Fruit fly (Drosophila melanogaster): ENCODE results near the gene aly.
A peak's percentile ranks its signal among the peaks of the same experiment; 100 is the strongest.

Gene aly

DNA sequence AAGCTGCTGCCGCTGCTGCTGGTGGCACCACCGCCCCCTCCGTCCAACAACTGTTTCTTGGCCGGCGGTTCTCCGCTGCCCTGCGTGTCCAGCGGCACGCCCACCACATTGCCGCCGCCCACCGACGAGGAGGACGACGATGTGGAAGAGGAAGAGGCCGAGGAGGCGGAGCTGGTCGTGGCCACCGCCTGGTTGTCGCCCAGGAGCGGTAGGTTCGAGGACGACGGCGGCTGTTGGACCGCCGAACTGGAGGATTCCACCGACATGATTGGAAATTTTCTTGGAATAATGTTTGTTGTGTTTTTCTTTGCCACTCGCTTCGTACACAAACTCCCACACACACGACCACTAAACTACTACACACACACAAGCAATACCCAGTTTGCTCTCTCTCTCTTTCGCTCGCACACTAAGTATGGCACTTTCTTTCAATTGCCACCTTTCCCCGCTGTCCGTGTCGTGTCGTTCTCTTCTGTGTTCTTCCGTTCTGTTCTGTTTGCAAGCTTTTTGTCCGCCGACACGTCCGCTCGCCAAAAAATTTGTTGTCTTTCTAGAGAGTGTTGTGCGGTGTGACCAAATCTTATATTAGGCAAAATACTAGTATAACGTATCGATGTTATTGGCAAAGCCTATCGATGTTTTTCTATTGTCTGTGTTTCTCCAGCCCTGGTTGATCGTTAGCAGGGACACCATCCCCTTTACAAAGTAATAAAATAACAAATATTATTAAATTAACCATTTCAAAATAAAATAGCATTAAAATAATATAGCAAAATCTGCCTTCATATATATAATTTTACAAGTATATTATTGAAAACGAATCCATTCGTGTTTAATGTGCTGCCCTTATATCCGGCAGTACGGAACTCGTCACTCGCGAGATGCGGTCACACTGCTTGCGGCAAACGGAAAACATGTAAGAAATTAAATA is 44.2 kb upstream of the aly start, which contains the start of the genes CG32486 and PAN3 (continued):
- TF ChIP-seq HmgZ (tag; optimal IDR thresholded peaks at IDR 0.05) (peak; percentile 88), CG17359 (tag; optimal IDR thresholded peaks at IDR 0.05) (peak; percentile 39), CG2199 (GFP tag; IDR thresholded peaks at IDR 0.05) (0 out of 3 replicates have a peak, but pooled peaks have one; percentile 42), chn (GFP tag; optimal IDR thresholded peaks at IDR 0.05) (peak; percentile 19), repo (GFP tag; optimal IDR thresholded peaks at IDR 0.05) (peak; percentile 70), CG6765 (GFP tag; optimal IDR thresholded peaks at IDR 0.05) (peak; percentile 25), Side (GFP tag; optimal IDR thresholded peaks at IDR 0.05) (peak; percentile 69), HmgD (GFP tag; optimal IDR thresholded peaks at IDR 0.05) (peak; percentile 35), unpg (GFP tag; optimal IDR thresholded peaks at IDR 0.05) (peak; percentile 40), Hr78 (GFP tag; optimal IDR thresholded peaks at IDR 0.05) (peak in 1 of 2 experiments; percentile 5), Fer3 (tag; optimal IDR thresholded peaks at IDR 0.05) (peak; percentile 48), mam (GFP tag; optimal IDR thresholded peaks at IDR 0.05) (no peak), CG2889 (GFP tag; IDR thresholded peaks at IDR 0.05) (no peak), hkb (optimal IDR thresholded peaks at IDR 0.05) (peak; percentile 82), hkb (GFP tag; IDR thresholded peaks at IDR 0.05) (peak; percentile 46; the same call in 1 of the 2 replicates), dmrt11E (tag; optimal IDR thresholded peaks at IDR 0.05) (peak; percentile 51), CG15269 (tag; optimal IDR thresholded peaks at IDR 0.05) (no peak), CG11504 (tag; optimal IDR thresholded peaks at IDR 0.05) (peak; percentile 61), GATAe (GFP tag; conservative IDR thresholded peaks at IDR 0.05) (no peak), D19B (GFP tag; optimal IDR thresholded peaks at IDR 0.05) (no peak), CG17328 (GFP tag; IDR thresholded peaks at IDR 0.05) (peak; percentile 53), H2.0 (GFP tag; IDR thresholded peaks at IDR 0.05) (0 out of 2 replicates have a peak, but pooled peaks have one; percentile 18), otp (GFP tag; IDR thresholded peaks at IDR 0.05) (peak; percentile 39; the same call in 1 of the 3 replicates), CG12942 (GFP tag; optimal IDR thresholded peaks at IDR 0.05) (peak; percentile 31), sima (GFP tag; optimal IDR thresholded peaks at IDR 0.05) (no peak), CG18599 (GFP tag; optimal IDR thresholded peaks at IDR 0.05) (peak; percentile 53), CG10209 (GFP tag; optimal IDR thresholded peaks at IDR 0.05) (peak; percentile 48), CG17385 (GFP tag; optimal IDR thresholded peaks at IDR 0.05) (peak; percentile 62), trh (GFP tag; optimal IDR thresholded peaks at IDR 0.05) (no peak), CG1603 (tag; optimal IDR thresholded peaks at IDR 0.05) (peak; percentile 53), CG30431 (GFP tag; optimal IDR thresholded peaks at IDR 0.05) (no peak), Bgb (GFP tag; IDR thresholded peaks at IDR 0.05; ENCODE audit: partially characterized antibody) (peak; percentile 90), Deaf1 (tag; optimal IDR thresholded peaks at IDR 0.05) (peak; percentile 55), sisA (GFP tag; IDR thresholded peaks at IDR 0.05) (peak; percentile 20; the same call in 1 of the 2 replicates), inv (GFP tag; IDR thresholded peaks at IDR 0.05; ENCODE audit: partially characterized antibody) (peak; percentile 85), wdn (GFP tag; IDR thresholded peaks at IDR 0.05) (no peak), HHEX (GFP tag; optimal IDR thresholded peaks at IDR 0.05) (peak; percentile 47), gt (GFP tag; IDR thresholded peaks at IDR 0.05) (no peak), Sry-δ (GFP tag; optimal IDR thresholded peaks at IDR 0.05) (peak; percentile 63), CG12659 (GFP tag; optimal IDR thresholded peaks at IDR 0.05) (peak; percentile 93), CG4360 (GFP tag; IDR thresholded peaks at IDR 0.05) (peak; percentile 47; the same call in 1 of the 2 replicates), bab2 (GFP tag; optimal IDR thresholded peaks at IDR 0.05) (no peak), NK7.1 (GFP tag; optimal IDR thresholded peaks at IDR 0.05) (no peak), wor (GFP tag; IDR thresholded peaks at IDR 0.05) (no peak), nerfin-2 (GFP tag; IDR thresholded peaks at IDR 0.05; ENCODE audit: partially characterized antibody) (no peak), vfl (GFP tag; optimal IDR thresholded peaks at IDR 0.05) (peak; percentile 57), nerfin-1 (tag; optimal IDR thresholded peaks at IDR 0.05) (peak; percentile 41), CG10979 (tag; optimal IDR thresholded peaks at IDR 0.05) (no peak)

Data from whole organism, embryonic.